Fruit fly (Drosophila melanogaster) whole organism, embryonic: Measurements from ENCODE around the gene mgr.

ENCODE experiments used
- Atf6 ChIP-seq: fragments of 200-800 bp; sonication (Bioruptor generic); IDR thresholded peaks from 2 replicates; pipeline ENCODE4 v1.3.6; 2022; ENCODE audit warnings: missing biosample characterization, missing genetic modification characterization
- Bgb ChIP-seq: fragments of 200-800 bp; sonication (Bioruptor generic); IDR thresholded peaks from 2 replicates; pipeline ENCODE4 v1.3.6; 2022; ENCODE audit warnings: missing biosample characterization, missing genetic modification characterization; ENCODE audit not compliant: partially characterized antibody
- BtbVII ChIP-seq: fragments of 200-800 bp; sonication (Bioruptor generic); optimal IDR thresholded peaks from 3 replicates; lab custom pipeline; 2017; ENCODE audit warnings: missing biosample characterization, mild to moderate bottlenecking, missing genetic modification characterization
- CG10147 ChIP-seq: fragments of 200-800 bp; sonication (Bioruptor generic); optimal IDR thresholded peaks from 2 replicates; lab custom pipeline; 2019; ENCODE audit warnings: missing biosample characterization, mild to moderate bottlenecking, missing genetic modification characterization, moderate library complexity
- CG12071 ChIP-seq: fragments of 200-800 bp; sonication (Bioruptor generic); optimal IDR thresholded peaks from 3 replicates; lab custom pipeline; 2018; ENCODE audit warnings: missing biosample characterization, mild to moderate bottlenecking, missing genetic modification characterization
- CG12104 ChIP-seq: fragments of 200-800 bp; sonication (Bioruptor generic); optimal IDR thresholded peaks from 3 replicates; lab custom pipeline; 2016; ENCODE audit warnings: missing biosample characterization, missing genetic modification characterization
- CG12391 ChIP-seq: fragments of 200-800 bp; sonication (Bioruptor generic); optimal IDR thresholded peaks from 3 replicates; lab custom pipeline; 2018; ENCODE audit warnings: missing biosample characterization, mild to moderate bottlenecking, missing genetic modification characterization, moderate library complexity
- CG13424 ChIP-seq: fragments of 200-800 bp; sonication (Bioruptor generic); optimal IDR thresholded peaks from 2 replicates; lab custom pipeline; 2019; ENCODE audit warnings: missing biosample characterization, mild to moderate bottlenecking, missing genetic modification characterization, moderate library complexity
- CG1529 ChIP-seq: fragments of 200-800 bp; sonication (Bioruptor generic); optimal IDR thresholded peaks from 3 replicates; lab custom pipeline; 2018; ENCODE audit warnings: missing biosample characterization, missing genetic modification characterization
- CG15601 ChIP-seq: fragments of 200-800 bp; sonication (Bioruptor generic); optimal IDR thresholded peaks from 3 replicates; lab custom pipeline; 2019; ENCODE audit warnings: missing biosample characterization, mild to moderate bottlenecking, missing genetic modification characterization, moderate library complexity
- CG15696 ChIP-seq: fragments of 200-800 bp; sonication (Bioruptor generic); optimal IDR thresholded peaks from 2 replicates; lab custom pipeline; 2019; ENCODE audit warnings: missing biosample characterization, mild to moderate bottlenecking, missing genetic modification characterization, moderate library complexity
- CG16863 ChIP-seq: fragments of 200-800 bp; sonication (Bioruptor generic); optimal IDR thresholded peaks from 3 replicates; lab custom pipeline; 2016; ENCODE audit warnings: missing biosample characterization, missing genetic modification characterization
- CG17328 ChIP-seq: fragments of 200-800 bp; sonication (Bioruptor generic); IDR thresholded peaks from 2 replicates; pipeline ENCODE4 v1.3.6; 2022; ENCODE audit warnings: missing biosample characterization, missing genetic modification characterization
- CG17612 ChIP-seq: fragments of 200-800 bp; sonication (Bioruptor generic); IDR thresholded peaks from 2 replicates; pipeline ENCODE4 v1.3.6; 2022; ENCODE audit warnings: missing biosample characterization, missing genetic modification characterization
- CG17912 ChIP-seq: fragments of 200-800 bp; sonication (Bioruptor generic); optimal IDR thresholded peaks from 2 replicates; lab custom pipeline; 2018; ENCODE audit warnings: missing biosample characterization, mild to moderate bottlenecking, missing genetic modification characterization
- CG34422 ChIP-seq: fragments of 200-800 bp; sonication (Bioruptor generic); IDR thresholded peaks from 3 replicates; pipeline ENCODE4 v1.3.6; 2022; ENCODE audit warnings: missing biosample characterization, missing genetic modification characterization
- CG3995 ChIP-seq: fragments of 200-800 bp; sonication (Bioruptor generic); optimal IDR thresholded peaks from 3 replicates; lab custom pipeline; 2016; ENCODE audit warnings: missing biosample characterization, missing genetic modification characterization
- CG6683 ChIP-seq: fragments of 200-800 bp; sonication (Bioruptor generic); optimal IDR thresholded peaks from 2 replicates; lab custom pipeline; 2017; ENCODE audit warnings: missing biosample characterization, mild to moderate bottlenecking, missing genetic modification characterization, missing genetic modification reagents
- CG6689 ChIP-seq: fragments of 200-800 bp; sonication (Bioruptor generic); IDR thresholded peaks from 2 replicates; pipeline ENCODE4 v1.3.6; 2022; ENCODE audit warnings: missing biosample characterization, missing genetic modification characterization
- CG7556 ChIP-seq: fragments of 200-800 bp; sonication (Bioruptor generic); optimal IDR thresholded peaks from 2 replicates; lab custom pipeline; 2017; ENCODE audit warnings: missing biosample characterization, mild to moderate bottlenecking, missing genetic modification characterization
- CG9817 ChIP-seq: fragments of 200-800 bp; sonication (Bioruptor generic); optimal IDR thresholded peaks from 2 replicates; lab custom pipeline; 2018; ENCODE audit warnings: missing biosample characterization, mild to moderate bottlenecking, missing genetic modification characterization, moderate library complexity
- Chrac-16 ChIP-seq: fragments of 200-800 bp; sonication (Bioruptor generic); optimal IDR thresholded peaks from 3 replicates; lab custom pipeline; 2016; ENCODE audit warnings: missing biosample characterization, missing genetic modification characterization
- CoRest ChIP-seq: fragments of 200-800 bp; sonication (Bioruptor generic); optimal IDR thresholded peaks from 3 replicates; lab custom pipeline; 2018; ENCODE audit warnings: missing biosample characterization, mild to moderate bottlenecking, missing genetic modification characterization, moderate library complexity
- E2f2 ChIP-seq: fragments of 200-800 bp; sonication (Bioruptor generic); IDR thresholded peaks from 2 replicates; pipeline ENCODE4 v1.3.6; 2022; ENCODE audit warnings: missing biosample characterization, missing genetic modification characterization
- Fer2 ChIP-seq: fragments of 200-800 bp; sonication (Bioruptor generic); optimal IDR thresholded peaks from 2 replicates; lab custom pipeline; 2018; ENCODE audit warnings: missing biosample characterization, mild to moderate bottlenecking, missing genetic modification characterization, moderate library complexity
- Hr3 ChIP-seq: fragments of 200-800 bp; sonication (Bioruptor generic); optimal IDR thresholded peaks from 3 replicates; lab custom pipeline; 2016; ENCODE audit warnings: missing biosample characterization, missing genetic modification characterization
- Hr39 ChIP-seq: fragments of >200 bp; optimal IDR thresholded peaks from 2 replicates; lab custom pipeline; 2017
- Hr51 ChIP-seq, 2 experiments: fragments of 200-800 bp; sonication (Bioruptor generic); optimal IDR thresholded peaks; 2 replicates in 1 of 2; 3 replicates in 1 of 2; lab custom pipeline; 2016 to 2018; ENCODE audit warnings: missing biosample characterization in 2 of 2, missing genetic modification characterization in 2 of 2, mild to moderate bottlenecking in 1 of 2, moderate library complexity in 1 of 2
- Max ChIP-seq: fragments of 200-800 bp; sonication (Bioruptor generic); optimal IDR thresholded peaks from 2 replicates; lab custom pipeline; 2016; ENCODE audit warnings: missing biosample characterization, mild to moderate bottlenecking, missing genetic modification characterization
- Meics ChIP-seq: fragments of 200-800 bp; sonication (Bioruptor generic); optimal IDR thresholded peaks from 2 replicates; lab custom pipeline; 2017; ENCODE audit warnings: missing biosample characterization, mild to moderate bottlenecking, missing genetic modification characterization
- Optix ChIP-seq: fragments of 200-800 bp; sonication (Bioruptor generic); IDR thresholded peaks from 3 replicates; pipeline ENCODE4 v1.3.6; 2022; ENCODE audit warnings: missing biosample characterization, missing genetic modification characterization
- Poxn ChIP-seq: fragments of 200-800 bp; sonication (Bioruptor generic); IDR thresholded peaks from 2 replicates; pipeline ENCODE4 v1.3.6; 2022; ENCODE audit warnings: missing biosample characterization, missing genetic modification characterization
- Ravus ChIP-seq: fragments of 200-800 bp; sonication (Bioruptor generic); IDR thresholded peaks from 2 replicates; pipeline ENCODE4 v1.3.6; 2022; ENCODE audit warnings: missing biosample characterization, missing genetic modification characterization
- bcd ChIP-seq: fragments of 200-800 bp; sonication (Bioruptor generic); optimal IDR thresholded peaks from 2 replicates; lab custom pipeline; 2017; ENCODE audit warnings: missing biosample characterization, mild to moderate bottlenecking, missing genetic modification characterization
- bsh ChIP-seq, 2 experiments: fragments of 200-800 bp; sonication (Bioruptor generic); optimal IDR thresholded peaks; 2 replicates each; lab custom pipeline; 2017 to 2018; ENCODE audit warnings: mild to moderate bottlenecking in 2 of 2, missing biosample characterization in 2 of 2, missing genetic modification characterization in 2 of 2, moderate library complexity in 1 of 2
- danr ChIP-seq: fragments of 200-800 bp; sonication (Bioruptor generic); IDR thresholded peaks from 2 replicates; pipeline ENCODE4 v1.3.6; 2022; ENCODE audit warnings: missing biosample characterization, missing genetic modification characterization
- en ChIP-seq: fragments of 200-800 bp; sonication (Bioruptor generic); optimal IDR thresholded peaks from 2 replicates; lab custom pipeline; 2016; ENCODE audit warnings: missing biosample characterization, missing genetic modification characterization
- fd102C ChIP-seq: fragments of 200-800 bp; sonication (Bioruptor generic); optimal IDR thresholded peaks from 2 replicates; lab custom pipeline; 2018; ENCODE audit warnings: missing biosample characterization, mild to moderate bottlenecking, missing genetic modification characterization, moderate library complexity
- fd96Cb ChIP-seq: fragments of 200-800 bp; sonication (Bioruptor generic); optimal IDR thresholded peaks from 2 replicates; lab custom pipeline; 2018; ENCODE audit warnings: missing biosample characterization, mild to moderate bottlenecking, missing genetic modification characterization, moderate library complexity
- ftz-f1 ChIP-seq: fragments of 200-800 bp; sonication (Bioruptor generic); optimal IDR thresholded peaks from 2 replicates; lab custom pipeline; 2016; ENCODE audit warnings: missing biosample characterization, missing genetic modification characterization
- mld ChIP-seq: fragments of 200-800 bp; sonication (Bioruptor generic); IDR thresholded peaks from 3 replicates; pipeline ENCODE4 v1.3.6; 2022; ENCODE audit warnings: missing biosample characterization, missing genetic modification characterization; ENCODE audit not compliant: partially characterized antibody
- phol ChIP-seq: fragments of 200-800 bp; sonication (Bioruptor generic); optimal IDR thresholded peaks from 3 replicates; lab custom pipeline; 2018; ENCODE audit warnings: missing biosample characterization, mild to moderate bottlenecking, missing genetic modification characterization, moderate library complexity
- row ChIP-seq: fragments of 200-800 bp; sonication (Bioruptor generic); IDR thresholded peaks from 3 replicates; pipeline ENCODE4 v1.3.6; 2022; ENCODE audit warnings: missing biosample characterization, missing genetic modification characterization
- sob ChIP-seq: fragments of 200-800 bp; sonication (Bioruptor generic); IDR thresholded peaks from 2 replicates; pipeline ENCODE4 v1.3.6; 2022; ENCODE audit warnings: missing biosample characterization, missing genetic modification characterization
- sr ChIP-seq: fragments of 200-800 bp; sonication (Bioruptor generic); IDR thresholded peaks from 3 replicates; pipeline ENCODE4 v1.3.6; 2022; ENCODE audit warnings: missing biosample characterization, missing genetic modification characterization
- sug ChIP-seq: fragments of 200-800 bp; optimal IDR thresholded peaks from 2 replicates; lab custom pipeline; 2019; ENCODE audit warnings: missing biosample characterization, mild to moderate bottlenecking, missing genetic modification characterization, moderate library complexity
- vvl ChIP-seq: fragments of 200-800 bp; sonication (Bioruptor generic); IDR thresholded peaks from 2 replicates; pipeline ENCODE4 v1.3.6; 2022; ENCODE audit warnings: missing biosample characterization, missing genetic modification characterization
- zfh1 ChIP-seq: fragments of 200-800 bp; sonication (Bioruptor generic); IDR thresholded peaks from 3 replicates; pipeline ENCODE4 v1.3.6; 2022; ENCODE audit warnings: missing biosample characterization, missing genetic modification characterization

The mgr gene

dm6 chr3R:11458022-11458850, 48.6 kb upstream of the mgr start (continued):
- TF ChIP-seq Atf6 (GFP tag; lab: Robert Waterston, UW) (peak; percentile 87), danr (GFP tag; lab: Robert Waterston, UW) (peak; percentile 58; the same call in 1 of the 2 replicates), CG15601 (tag; lab: Kevin White, UChicago) (no peak), CG12104 (GFP tag; lab: Kevin White, UChicago) (no peak), CG17912 (no peak), CG3995 (peak; percentile 55), fd102C (GFP tag; lab: Kevin White, UChicago) (no peak), CG12071 (GFP tag; lab: Kevin White, UChicago) (peak; percentile 67), en (GFP tag; lab: Kevin White, UChicago) (no peak), Bgb (no peak), bsh (GFP tag; optimal IDR thresholded peaks at IDR 0.05; lab: Kevin White, UChicago) (no peak), Optix (GFP tag; lab: Robert Waterston, UW) (peak; percentile 68; the same call in 2 of the 3 replicates), CG13424 (tag; lab: Kevin White, UChicago) (peak; percentile 49), CG10147 (peak; percentile 8), ftz-f1 (no peak), E2f2 (GFP tag; lab: Robert Waterston, UW) (peak; percentile 48; the same call in 1 of the 2 replicates), CG15696 (tag; lab: Kevin White, UChicago) (peak; percentile 5), CG9817 (tag; lab: Kevin White, UChicago) (peak; percentile 59), Hr51 (GFP tag; optimal IDR thresholded peaks at IDR 0.05; lab: Kevin White, UChicago) (peak; percentile 48 to 53), zfh1 (GFP tag; lab: Robert Waterston, UW) (peak; percentile 64; the same call in 1 of the 3 replicates), CG1529 (no peak), bcd (GFP tag; lab: Kevin White, UChicago) (peak; percentile 64), row (GFP tag; lab: Robert Waterston, UW) (peak; percentile 90), Ravus (GFP tag; lab: Robert Waterston, UW) (peak; percentile 41), Hr39 (lab: Kevin White, UChicago) (no peak), Meics (peak; percentile 77), CG16863 (GFP tag; lab: Kevin White, UChicago) (peak; percentile 61), Poxn (GFP tag; lab: Robert Waterston, UW) (0 out of 2 replicates have a peak, but pooled peaks have one; percentile 45), vvl (GFP tag; lab: Robert Waterston, UW) (peak; percentile 77; the same call in 1 of the 2 replicates), mld (GFP tag; lab: Robert Waterston, UW) (no peak), CG6689 (GFP tag; lab: Robert Waterston, UW) (peak; percentile 75), Fer2 (tag; lab: Kevin White, UChicago) (peak; percentile 1), sob (GFP tag; lab: Robert Waterston, UW) (peak; percentile 85), sug (tag; lab: Kevin White, UChicago) (peak; percentile 50), Hr3 (peak; percentile 46), CoRest (tag; lab: Kevin White, UChicago) (peak; percentile 73), sr (peak; percentile 42; the same call in 1 of the 3 replicates), CG12391 (tag; lab: Kevin White, UChicago) (peak; percentile 48), fd96Cb (tag; lab: Kevin White, UChicago) (peak; percentile 50), phol (tag; lab: Kevin White, UChicago) (peak; percentile 61), CG17612 (0 out of 2 replicates have a peak, but pooled peaks have one; percentile 38), CG6683 (GFP tag; lab: Kevin White, UChicago) (peak; percentile 21), Max (peak; percentile 4), BtbVII (GFP tag; lab: Kevin White, UChicago) (peak; percentile 59), CG34422 (peak; percentile 76), CG7556 (GFP tag; lab: Kevin White, UChicago) (peak; percentile 20), Chrac-16 (GFP tag; lab: Kevin White, UChicago) (peak; percentile 6), CG17328 (GFP tag; lab: Robert Waterston, UW) (peak; percentile 67)
